Fruit fly (Drosophila melanogaster): ENCODE results near the gene Tk.

Tk gene

DNA sequence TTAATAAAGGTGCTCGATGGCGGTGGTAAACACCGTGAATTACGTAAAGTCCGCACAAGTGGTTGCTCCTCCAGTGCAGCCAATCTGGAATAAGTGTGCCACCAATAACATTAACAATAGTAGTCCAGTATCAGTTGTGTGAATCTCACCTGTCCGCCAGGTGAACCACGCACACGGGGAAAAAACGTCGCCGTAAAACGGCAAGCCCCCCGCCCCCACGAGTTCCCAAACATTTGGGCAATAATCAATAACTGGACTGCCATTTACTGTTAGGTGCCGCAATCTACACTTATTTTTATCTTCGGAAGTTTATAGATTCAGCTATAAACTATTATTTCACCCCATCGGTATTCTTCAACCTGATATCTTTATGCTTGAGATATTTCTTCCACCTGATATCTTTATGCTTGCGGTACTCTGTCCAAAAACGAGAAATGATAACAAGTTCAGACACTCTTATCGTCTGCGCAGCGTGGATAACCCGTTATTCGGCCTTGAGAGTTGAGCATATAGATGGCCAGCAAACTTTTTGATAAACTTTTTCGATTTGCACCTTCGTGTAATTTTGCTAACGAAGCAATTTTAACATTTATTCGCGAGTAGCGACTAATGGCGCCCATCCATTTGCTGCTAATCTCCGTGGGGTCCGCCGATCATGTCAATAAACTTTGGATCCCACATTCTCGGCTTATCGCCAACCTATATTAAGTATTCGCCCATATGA lies 37.1 kb downstream of the Tk start (continued):
- TF ChIP-seq h (optimal IDR thresholded peaks at IDR 0.05) (no peak), knrl (GFP tag; IDR thresholded peaks at IDR 0.05; ENCODE audit: partially characterized antibody) (no peak), CG5180 (GFP tag; optimal IDR thresholded peaks at IDR 0.05) (no peak), CG17912 (GFP tag; optimal IDR thresholded peaks at IDR 0.05) (no peak), Lpt (GFP tag; optimal IDR thresholded peaks at IDR 0.05) (no peak), YL-1 (GFP tag; optimal IDR thresholded peaks at IDR 0.05) (no peak), CG9727 (GFP tag; optimal IDR thresholded peaks at IDR 0.05) (no peak), Eip74EF (GFP tag; optimal IDR thresholded peaks at IDR 0.05) (no peak), ap (GFP tag; IDR thresholded peaks at IDR 0.05) (no peak), CG6813 (GFP tag; optimal IDR thresholded peaks at IDR 0.05) (no peak), phol (tag; optimal IDR thresholded peaks at IDR 0.05) (no peak), CG10147 (GFP tag; optimal IDR thresholded peaks at IDR 0.05) (no peak), CG3726 (GFP tag; IDR thresholded peaks at IDR 0.05) (no peak), ara (GFP tag; IDR thresholded peaks at IDR 0.05) (no peak), CG30431 (GFP tag; optimal IDR thresholded peaks at IDR 0.05) (no peak), CG8281 (tag; optimal IDR thresholded peaks at IDR 0.05) (no peak), CG33557 (GFP tag; optimal IDR thresholded peaks at IDR 0.05) (no peak), Nf-YA (GFP tag; IDR thresholded peaks at IDR 0.05) (no peak), chinmo (GFP tag; IDR thresholded peaks at IDR 0.05; ENCODE audit: partially characterized antibody) (0 out of 4 replicates have a peak, but pooled peaks have one; percentile 15), pan (optimal IDR thresholded peaks at IDR 0.05) (no peak), pan (GFP tag; optimal IDR thresholded peaks at IDR 0.05 in 1 of 2, IDR thresholded peaks at IDR 0.05 in 1 of 2) (no peak), CG34376 (GFP tag; optimal IDR thresholded peaks at IDR 0.05) (peak; percentile 88), Doc3 (GFP tag; IDR thresholded peaks at IDR 0.05; ENCODE audit: partially characterized antibody) (no peak), inv (GFP tag; IDR thresholded peaks at IDR 0.05; ENCODE audit: partially characterized antibody) (no peak), TFAM (GFP tag; optimal IDR thresholded peaks at IDR 0.05) (no peak), CG1529 (GFP tag; optimal IDR thresholded peaks at IDR 0.05) (peak; percentile 90), hkb (optimal IDR thresholded peaks at IDR 0.05) (no peak), hkb (GFP tag; IDR thresholded peaks at IDR 0.05) (no peak), Atf6 (GFP tag; IDR thresholded peaks at IDR 0.05) (peak; percentile 43; the same call in 1 of the 2 replicates), CG16863 (GFP tag; optimal IDR thresholded peaks at IDR 0.05) (no peak), Atf-2 (GFP tag; optimal IDR thresholded peaks at IDR 0.05) (no peak), CG14965 (GFP tag; optimal IDR thresholded peaks at IDR 0.05; ENCODE audit: borderline replicate concordance) (no peak), bigmax (GFP tag; optimal IDR thresholded peaks at IDR 0.05) (no peak), BtbVII (GFP tag; optimal IDR thresholded peaks at IDR 0.05) (peak; percentile 54)

DNA sequence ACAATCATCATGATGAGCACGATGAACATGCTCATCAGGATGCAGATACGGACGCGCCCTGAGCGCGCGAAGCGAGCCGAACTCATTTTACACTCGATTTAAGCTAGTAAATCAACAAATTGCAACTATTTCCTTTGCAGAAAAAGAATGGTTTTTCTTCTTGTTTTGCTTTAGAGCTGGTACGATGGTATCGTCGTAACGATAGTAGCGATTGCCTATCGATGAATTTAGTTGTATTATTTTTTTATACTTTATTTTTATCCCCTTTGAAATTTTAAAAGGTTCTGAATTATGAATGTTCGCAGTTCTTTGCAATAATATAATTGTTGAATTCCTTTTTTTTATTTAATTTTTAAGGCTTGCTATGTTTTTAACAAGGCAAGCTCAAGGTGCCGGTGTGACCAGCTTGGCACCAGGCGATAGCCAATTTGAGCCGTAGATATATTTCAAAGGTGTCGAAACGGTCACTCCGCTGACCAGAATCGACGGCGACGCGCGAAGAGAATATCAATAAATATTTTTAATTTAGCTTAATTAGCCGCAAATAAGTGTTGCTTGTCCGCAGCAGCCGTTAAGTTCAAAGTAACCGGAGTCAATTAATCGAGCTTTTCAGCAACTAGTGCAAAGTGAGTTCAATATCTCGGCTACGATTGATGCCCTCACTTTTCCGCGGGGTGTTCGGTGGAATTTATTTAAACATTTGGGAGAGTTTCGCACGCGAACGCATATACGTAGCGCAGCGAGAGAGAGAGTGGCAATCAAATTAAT lies 37.8 kb downstream of the Tk start, which contains the start of the genes CG12213 and GC1:
Gene CG12213, minus strand, starts transcription at position 430 of the 768 bp plus-strand sequence.
Gene GC1, plus strand, starts transcription at position 447 of the 768 bp plus-strand sequence.
- TF ChIP-seq CG3995 (GFP tag; optimal IDR thresholded peaks at IDR 0.05) (peak; percentile 90), Xbp1 (GFP tag; optimal IDR thresholded peaks at IDR 0.05) (peak; percentile 36), HmgZ (tag; optimal IDR thresholded peaks at IDR 0.05) (peak; percentile 21), YL-1 (GFP tag; optimal IDR thresholded peaks at IDR 0.05) (peak; percentile 68), pnt (GFP tag; optimal IDR thresholded peaks at IDR 0.05) (no peak), her (GFP tag; optimal IDR thresholded peaks at IDR 0.05) (no peak), E2f1 (GFP tag; IDR thresholded peaks at IDR 0.05) (no peak), tio (GFP tag; optimal IDR thresholded peaks at IDR 0.05) (no peak), CG11398 (GFP tag; optimal IDR thresholded peaks at IDR 0.05) (no peak), CG15696 (tag; optimal IDR thresholded peaks at IDR 0.05) (peak; percentile 16), B-H1 (GFP tag; IDR thresholded peaks at IDR 0.05) (no peak), sisA (GFP tag; IDR thresholded peaks at IDR 0.05) (no peak), lbe (GFP tag; optimal IDR thresholded peaks at IDR 0.05) (peak; percentile 32), CG31441 (GFP tag; IDR thresholded peaks at IDR 0.05) (peak; percentile 45; the same call in 1 of the 2 replicates), CG11723 (GFP tag; optimal IDR thresholded peaks at IDR 0.05) (no peak), CG4404 (GFP tag; IDR thresholded peaks at IDR 0.05) (no peak), CG9609 (GFP tag; optimal IDR thresholded peaks at IDR 0.05) (no peak), Poxn (GFP tag; IDR thresholded peaks at IDR 0.05) (no peak)
